Worm (Caenorhabditis elegans) whole organism, L4 larva: ENCODE measurements around the gene srx-13.

Experiments
- R02D3.7 ChIP-seq: fragments of 150-350 bp; sonication (generic microtip); optimal IDR thresholded peaks from 3 replicates; lab custom pipeline; 2014; ENCODE audit warnings: missing biosample characterization, missing genetic modification characterization
- Y48G9A.11 ChIP-seq: fragments of 200-800 bp; sonication (Bioruptor generic); IDR thresholded peaks from 2 replicates; pipeline ENCODE4 v1.3.6; 2022; ENCODE audit warnings: missing genetic modification reagents, missing genetic modification characterization, missing compliant biosample characterization
- ZK337.2 ChIP-seq: fragments of 200-800 bp; sonication (Bioruptor generic); IDR thresholded peaks from 2 replicates; pipeline ENCODE4 v1.3.6; 2022; ENCODE audit warnings: missing genetic modification reagents, missing genetic modification characterization, missing compliant biosample characterization
- aly-2 ChIP-seq: sonication (generic microtip); optimal IDR thresholded peaks from 2 replicates; lab custom pipeline; 2018; ENCODE audit warnings: missing biosample characterization, missing genetic modification characterization
- ama-1 ChIP-seq: fragments of 150-350 bp; optimal IDR thresholded peaks from 2 replicates; lab custom pipeline; 2014; ENCODE audit warnings: inconsistent platforms, mixed read lengths
- arid-1 ChIP-seq: fragments of 200-800 bp; sonication (Bioruptor generic); conservative IDR thresholded peaks from 2 replicates; pipeline ENCODE4 v1.3.6; 2022; ENCODE audit warnings: missing genetic modification reagents, missing genetic modification characterization, missing compliant biosample characterization
- attf-4 ChIP-seq: sonication (generic microtip); optimal IDR thresholded peaks from 3 replicates; lab custom pipeline; 2017; ENCODE audit warnings: missing biosample characterization, missing genetic modification characterization
- ceh-28 ChIP-seq: fragments of 150-350 bp; optimal IDR thresholded peaks from 2 replicates; lab custom pipeline; 2014; ENCODE audit warnings: missing biosample characterization, missing genetic modification reagents, missing genetic modification characterization
- ceh-44 ChIP-seq: fragments of 200-800 bp; sonication (Bioruptor generic); IDR thresholded peaks from 2 replicates; pipeline ENCODE4 v1.3.6; 2022; ENCODE audit warnings: missing genetic modification reagents, missing genetic modification characterization, missing compliant biosample characterization
- ceh-62 ChIP-seq: sonication (generic microtip); optimal IDR thresholded peaks from 2 replicates; lab custom pipeline; 2017; ENCODE audit warnings: missing biosample characterization, missing genetic modification characterization
- ceh-82 ChIP-seq: sonication (generic microtip); optimal IDR thresholded peaks from 2 replicates; lab custom pipeline; 2017; ENCODE audit warnings: missing biosample characterization, missing genetic modification characterization
- cey-2 ChIP-seq: sonication (generic microtip); optimal IDR thresholded peaks from 3 replicates; lab custom pipeline; 2017; ENCODE audit warnings: missing genetic modification characterization, mild to moderate bottlenecking, missing compliant biosample characterization, antibody characterized with exemption, borderline replicate concordance; ENCODE audit not compliant: insufficient read depth
- daf-19 ChIP-seq: fragments of 200-800 bp; sonication (Bioruptor generic); conservative IDR thresholded peaks from 2 replicates; pipeline ENCODE4 v1.3.6; 2022; ENCODE audit warnings: missing genetic modification characterization, missing compliant biosample characterization
- daf-8 ChIP-seq: fragments of 200-800 bp; sonication (Bioruptor generic); IDR thresholded peaks from 2 replicates; pipeline ENCODE4 v1.3.6; 2022; ENCODE audit warnings: missing genetic modification characterization, missing compliant biosample characterization
- dmd-6 ChIP-seq: fragments of 200-800 bp; sonication (Bioruptor generic); IDR thresholded peaks from 2 replicates; pipeline ENCODE4 v1.3.6; 2022; ENCODE audit warnings: missing genetic modification reagents, missing genetic modification characterization, missing compliant biosample characterization
- dpl-1 ChIP-seq: fragments of 150-350 bp; optimal IDR thresholded peaks from 2 replicates; lab custom pipeline; 2014; ENCODE audit warnings: missing biosample characterization, missing genetic modification reagents, missing genetic modification characterization
- dve-1 ChIP-seq: sonication (generic microtip); optimal IDR thresholded peaks from 2 replicates; lab custom pipeline; 2017; ENCODE audit warnings: antibody characterized with exemption, mild to moderate bottlenecking, missing genetic modification characterization, missing compliant biosample characterization; ENCODE audit not compliant: insufficient read depth
- egl-27 ChIP-seq: sonication (generic microtip); optimal IDR thresholded peaks from 3 replicates; lab custom pipeline; 2017; ENCODE audit warnings: missing biosample characterization, missing genetic modification reagents, missing genetic modification characterization
- fos-1 ChIP-seq: fragments of 150-350 bp; optimal IDR thresholded peaks from 2 replicates; lab custom pipeline; 2014; ENCODE audit warnings: missing biosample characterization, missing genetic modification characterization
- gei-8 ChIP-seq: fragments of 200-800 bp; sonication (Bioruptor generic); optimal IDR thresholded peaks from 2 replicates; lab custom pipeline; 2018; ENCODE audit warnings: mild to moderate bottlenecking, missing genetic modification characterization, missing compliant biosample characterization
- hif-1 ChIP-seq, 2 experiments: sonication (generic microtip); optimal IDR thresholded peaks; 2 replicates each; lab custom pipeline; 2016 to 2017; ENCODE audit warnings: missing compliant biosample characterization in 2 of 2, missing genetic modification characterization in 2 of 2, missing genetic modification reagents in 2 of 2, missing genotype in 2 of 2, mild to moderate bottlenecking in 1 of 2
- lim-7 ChIP-seq: fragments of 200-800 bp; sonication (Bioruptor generic); IDR thresholded peaks from 2 replicates; pipeline ENCODE4 v1.3.6; 2022; ENCODE audit warnings: missing genetic modification characterization, missing compliant biosample characterization
- lin-29 ChIP-seq: fragments of 200-800 bp; sonication (Bioruptor generic); IDR thresholded peaks from 2 replicates; pipeline ENCODE4 v1.3.6; 2022; ENCODE audit warnings: missing genetic modification reagents, missing genetic modification characterization, missing compliant biosample characterization
- lin-39 ChIP-seq: fragments of 150-350 bp; optimal IDR thresholded peaks from 2 replicates; lab custom pipeline; 2014; ENCODE audit warnings: missing biosample characterization, missing genetic modification reagents, missing genetic modification characterization
- lir-3 ChIP-seq: sonication (generic microtip); optimal IDR thresholded peaks from 2 replicates; lab custom pipeline; 2016; ENCODE audit warnings: mild to moderate bottlenecking, missing genetic modification characterization, missing compliant biosample characterization
- madf-5 ChIP-seq, 2 experiments: fragments of 200-800 bp; sonication (Bioruptor generic); IDR thresholded peaks; 2 replicates each; pipeline ENCODE4 v1.3.6; 2022; ENCODE audit warnings: missing compliant biosample characterization in 2 of 2, missing genetic modification characterization in 2 of 2
- madf-9 ChIP-seq: fragments of 200-800 bp; sonication (Bioruptor generic); conservative IDR thresholded peaks from 2 replicates; pipeline ENCODE4 v1.3.6; 2022; ENCODE audit warnings: missing genetic modification reagents, missing genetic modification characterization, missing compliant biosample characterization
- mdl-1 ChIP-seq, 2 experiments: fragments of 150-350 bp in 1 of 2; sonication (generic microtip) in 1 of 2; optimal IDR thresholded peaks; 2 replicates each; lab custom pipeline; 2014 to 2017; ENCODE audit warnings: missing biosample characterization in 2 of 2, missing genetic modification characterization in 2 of 2
- mep-1 ChIP-seq: fragments of 150-350 bp; sonication (generic microtip); optimal IDR thresholded peaks from 3 replicates; lab custom pipeline; 2014; ENCODE audit warnings: missing biosample characterization, missing genetic modification characterization
- mxl-2 ChIP-seq: fragments of 200-800 bp; sonication (Bioruptor generic); conservative IDR thresholded peaks from 2 replicates; pipeline ENCODE4 v1.3.6; 2022; ENCODE audit warnings: missing genetic modification reagents, missing genetic modification characterization, missing compliant biosample characterization
- mxl-3 ChIP-seq: fragments of 200-800 bp; sonication (Bioruptor generic); optimal IDR thresholded peaks from 2 replicates; lab custom pipeline; 2018; ENCODE audit warnings: mild to moderate bottlenecking, missing genetic modification characterization, missing compliant biosample characterization
- nhr-10 ChIP-seq: fragments of 150-350 bp; optimal IDR thresholded peaks from 2 replicates; lab custom pipeline; 2014; ENCODE audit warnings: missing biosample characterization, missing genetic modification characterization
- nhr-102 ChIP-seq: sonication (generic microtip); optimal IDR thresholded peaks from 2 replicates; lab custom pipeline; 2016; ENCODE audit warnings: mild to moderate bottlenecking, missing genetic modification characterization, moderate library complexity, missing compliant biosample characterization
- nhr-11 ChIP-seq: fragments of 150-350 bp; optimal IDR thresholded peaks from 2 replicates; lab custom pipeline; 2014; ENCODE audit warnings: missing biosample characterization, missing genetic modification characterization
- nhr-28 ChIP-seq: fragments of 150-350 bp; optimal IDR thresholded peaks from 2 replicates; lab custom pipeline; 2014; ENCODE audit warnings: missing biosample characterization, missing genetic modification characterization
- nhr-42 ChIP-seq: fragments of 200-800 bp; sonication (Bioruptor generic); IDR thresholded peaks from 2 replicates; pipeline ENCODE4 v1.3.6; 2022; ENCODE audit warnings: missing genetic modification characterization, missing compliant biosample characterization
- nhr-6 ChIP-seq: fragments of 150-350 bp; optimal IDR thresholded peaks from 2 replicates; lab custom pipeline; 2014; ENCODE audit warnings: missing biosample characterization, missing genetic modification characterization
- pha-4 ChIP-seq, 2 experiments: fragments of 150-350 bp in 1 of 2; fragments of 200-800 bp in 1 of 2; sonication (Bioruptor generic) in 1 of 2; IDR thresholded peaks in 1 of 2; optimal IDR thresholded peaks in 1 of 2; 2 replicates each; pipeline versions ENCODE4 v1.3.6 to Lab custom; 2014 to 2022; ENCODE audit warnings: missing genetic modification characterization in 2 of 2, missing genetic modification reagents in 2 of 2, missing biosample characterization in 1 of 2, missing compliant biosample characterization in 1 of 2
- php-3 ChIP-seq: fragments of 200-800 bp; sonication (Bioruptor generic); IDR thresholded peaks from 2 replicates; pipeline ENCODE4 v1.3.6; 2022; ENCODE audit warnings: missing genetic modification reagents, missing genetic modification characterization, missing compliant biosample characterization
- saeg-2 ChIP-seq: fragments of 200-800 bp; sonication (Bioruptor generic); IDR thresholded peaks from 2 replicates; pipeline ENCODE4 v1.3.6; 2022; ENCODE audit warnings: missing genetic modification reagents, missing genetic modification characterization, missing compliant biosample characterization
- sdz-12 ChIP-seq: fragments of 200-800 bp; sonication (Bioruptor generic); optimal IDR thresholded peaks from 2 replicates; lab custom pipeline; 2018; ENCODE audit warnings: mild to moderate bottlenecking, missing genetic modification characterization, missing compliant biosample characterization
- tag-97 ChIP-seq: fragments of 200-800 bp; sonication (Bioruptor generic); IDR thresholded peaks from 2 replicates; pipeline ENCODE4 v1.3.6; 2022; ENCODE audit warnings: missing genetic modification characterization, missing compliant biosample characterization
- tra-1 ChIP-seq: fragments of 200-800 bp; sonication (Bioruptor generic); IDR thresholded peaks from 2 replicates; pipeline ENCODE4 v1.3.6; 2022; ENCODE audit warnings: missing genetic modification reagents, missing genetic modification characterization, missing compliant biosample characterization
- unc-130 ChIP-seq: sonication (generic microtip); optimal IDR thresholded peaks from 2 replicates; lab custom pipeline; 2016; ENCODE audit warnings: missing genetic modification reagents, missing genetic modification characterization, missing compliant biosample characterization
- unc-62 ChIP-seq, 3 experiments: fragments of 150-350 bp in 1 of 3; sonication (generic microtip); optimal IDR thresholded peaks in 2 of 3; peaks in 1 of 3; 1 replicate in 1 of 3; 2 replicates in 2 of 3; lab custom pipeline; 2014 to 2017; ENCODE audit warnings: missing biosample characterization in 3 of 3, missing genetic modification characterization in 3 of 3, missing genetic modification reagents in 3 of 3, missing genotype in 1 of 3
- vab-7 ChIP-seq: fragments of 200-800 bp; sonication (Bioruptor generic); IDR thresholded peaks from 2 replicates; pipeline ENCODE4 v1.3.6; 2022; ENCODE audit warnings: missing genetic modification reagents, missing genetic modification characterization, missing compliant biosample characterization
- zag-1 ChIP-seq: fragments of 150-350 bp; optimal IDR thresholded peaks from 2 replicates; lab custom pipeline; 2014; ENCODE audit warnings: missing biosample characterization, missing genetic modification characterization
- zfp-2 ChIP-seq: sonication (generic microtip); optimal IDR thresholded peaks from 2 replicates; lab custom pipeline; 2016; ENCODE audit warnings: mild to moderate bottlenecking, missing genetic modification characterization, missing compliant biosample characterization
- zip-11 ChIP-seq: fragments of 200-800 bp; sonication (Bioruptor generic); IDR thresholded peaks from 2 replicates; pipeline ENCODE4 v1.3.6; 2022; ENCODE audit warnings: missing genetic modification characterization, missing compliant biosample characterization
- ztf-7 ChIP-seq: fragments of 150-350 bp; optimal IDR thresholded peaks from 2 replicates; lab custom pipeline; 2014; ENCODE audit warnings: missing biosample characterization, missing genetic modification characterization

The srx-13 gene

DNA sequence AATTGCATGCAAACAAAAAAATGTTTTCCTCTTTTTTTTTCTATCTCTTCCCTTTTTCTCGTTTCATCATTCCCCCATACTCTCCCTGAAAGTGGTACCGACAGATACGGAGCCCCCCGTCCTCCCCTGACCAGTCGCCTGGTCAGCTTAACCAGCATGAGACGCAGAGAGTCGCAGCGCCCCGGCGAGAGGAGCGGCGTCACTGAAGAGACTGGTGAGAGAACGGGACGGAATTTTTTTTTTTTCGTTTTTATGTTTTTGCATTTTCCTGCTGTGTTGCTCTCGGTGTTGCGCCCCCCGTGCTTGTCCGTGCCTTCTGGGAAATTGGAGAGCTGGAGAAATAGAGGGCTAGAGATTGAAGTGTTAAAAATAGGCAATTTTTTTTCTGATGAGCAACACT lies 48.1 kb downstream of the srx-13 start (continued):
- TF ChIP-seq nhr-6, result peak; percentile 52
- no peak for TF ChIP-seq ama-1 (lab: Kevin White, UChicago)
- no peak for TF ChIP-seq aly-2
- 0 out of 2 replicates have a peak, but pooled peaks have one; percentile 26 for TF ChIP-seq madf-9 (GFP tag; lab: Robert Waterston, UW)
- TF ChIP-seq nhr-28, result peak; percentile 54
- 0 out of 4 replicates have a peak, but pooled peaks of 1 of the 2 experiments have one; percentile 35 for TF ChIP-seq madf-5 (GFP tag; IDR thresholded peaks at IDR 0.05; lab: Robert Waterston, UW)
- TF ChIP-seq tag-97 (GFP tag; lab: Robert Waterston, UW), result no peak
- TF ChIP-seq nhr-10, result peak; percentile 34
- peak; percentile 40 for TF ChIP-seq attf-4 (tag; lab: Kevin White, UChicago)
- TF ChIP-seq mxl-3 (GFP tag; lab: Kevin White, UChicago), result peak; percentile 23
- no peak for TF ChIP-seq lir-3 (tag; lab: Kevin White, UChicago)
- TF ChIP-seq unc-62 (GFP tag; optimal IDR thresholded peaks at IDR 0.05 in 1 of 2; lab: Kevin White, UChicago), result peak in 1 of 2 experiments; percentile 51
- no peak for TF ChIP-seq unc-62 (tag; optimal IDR thresholded peaks at IDR 0.05; lab: Kevin White, UChicago)
- TF ChIP-seq unc-130 (GFP tag; lab: Kevin White, UChicago), result no peak
- 0 out of 2 replicates have a peak, but pooled peaks have one; percentile 15 for TF ChIP-seq lin-29 (GFP tag; lab: Robert Waterston, UW)
- TF ChIP-seq ceh-62 (tag; lab: Kevin White, UChicago), result no peak
- TF ChIP-seq gei-8 (GFP tag; lab: Kevin White, UChicago), result no peak
- TF ChIP-seq arid-1 (GFP tag; lab: Robert Waterston, UW), result peak; percentile 41; the same call in 1 of the 2 replicates
- peak; percentile 62; the same call in 1 of the 2 replicates for TF ChIP-seq tra-1 (GFP tag; lab: Robert Waterston, UW)
- TF ChIP-seq php-3, result peak; percentile 59; the same call in 1 of the 2 replicates
- TF ChIP-seq lim-7 (GFP tag; lab: Robert Waterston, UW), result no peak
- TF ChIP-seq mdl-1 (tag; optimal IDR thresholded peaks at IDR 0.05; lab: Kevin White, UChicago), result peak; percentile 86 to 94
- no peak for TF ChIP-seq ceh-28 (tag; lab: Kevin White, UChicago)
- no peak for TF ChIP-seq daf-8
- peak; percentile 85 for TF ChIP-seq nhr-11 (tag; lab: Kevin White, UChicago)
- no peak for TF ChIP-seq egl-27 (tag; lab: Kevin White, UChicago)
- peak; percentile 81 for TF ChIP-seq nhr-102 (tag; lab: Kevin White, UChicago)
- TF ChIP-seq mxl-2, result no peak
- no peak for TF ChIP-seq zip-11 (GFP tag; lab: Robert Waterston, UW)
- TF ChIP-seq zag-1 (tag; lab: Kevin White, UChicago), result peak; percentile 43
- no peak for TF ChIP-seq sdz-12 (GFP tag; lab: Kevin White, UChicago)
- TF ChIP-seq hif-1 (tag; optimal IDR thresholded peaks at IDR 0.05; lab: Kevin White, UChicago), result peak; percentile 2 to 89
- TF ChIP-seq dpl-1 (GFP tag; lab: Kevin White, UChicago), result peak; percentile 56
- no peak for TF ChIP-seq Y48G9A.11
- TF ChIP-seq mep-1 (tag; lab: Kevin White, UChicago), result peak; percentile 84
- peak; percentile 86 for TF ChIP-seq dmd-6
- TF ChIP-seq ztf-7 (tag; lab: Kevin White, UChicago), result no peak
- no peak for TF ChIP-seq ZK337.2 (GFP tag; lab: Robert Waterston, UW)
- peak; percentile 97 for TF ChIP-seq dve-1
- no peak for TF ChIP-seq R02D3.7 (tag; lab: Kevin White, UChicago)
- TF ChIP-seq daf-19, result no peak
- no peak for TF ChIP-seq ceh-44 (GFP tag; lab: Robert Waterston, UW)
- no peak for TF ChIP-seq cey-2 (tag; lab: Kevin White, UChicago)
- TF ChIP-seq ceh-82 (tag; lab: Kevin White, UChicago), result no peak
- TF ChIP-seq pha-4 (GFP tag; IDR thresholded peaks at IDR 0.05; lab: Robert Waterston, UW), result peak; percentile 85
- TF ChIP-seq pha-4 (tag; optimal IDR thresholded peaks at IDR 0.05; lab: Kevin White, UChicago), result no peak
- no peak for TF ChIP-seq lin-39 (tag; lab: Kevin White, UChicago)
- TF ChIP-seq vab-7 (GFP tag; lab: Robert Waterston, UW), result no peak
- TF ChIP-seq zfp-2 (tag; lab: Kevin White, UChicago), result no peak
- peak; percentile 81 for TF ChIP-seq nhr-42 (GFP tag; lab: Robert Waterston, UW)
- TF ChIP-seq saeg-2, result peak; percentile 88
- TF ChIP-seq fos-1 (tag; lab: Kevin White, UChicago), result no peak
